Worm (Caenorhabditis elegans): ENCODE data around the gene srw-73.
A peak's percentile ranks its signal among the peaks of the same experiment; 100 is the strongest.

srw-73 gene

DNA sequence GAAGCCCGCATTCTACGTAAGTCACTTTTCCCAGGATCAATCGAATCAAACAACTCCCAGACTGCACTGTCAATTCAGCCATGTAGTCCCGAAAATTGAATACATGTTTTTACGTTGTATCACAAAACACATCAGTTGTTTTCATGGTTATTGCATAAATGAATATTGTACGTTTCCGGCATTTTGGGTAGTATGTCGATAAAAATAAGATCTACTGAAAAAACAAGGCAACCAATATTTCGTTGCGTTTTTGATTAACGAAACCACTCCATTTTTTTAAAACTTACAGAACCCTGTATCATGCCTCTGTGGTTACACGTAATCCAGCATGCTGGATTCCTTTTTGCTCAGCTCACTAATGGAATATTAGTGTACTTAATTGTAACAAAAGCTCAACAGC lies 15.2 kb downstream of the srw-73 start, which contains the start of gene str-149:
TSS of gene str-149 (plus strand) at position 301 of the 400 bp plus-strand sequence.
- TF ChIP-seq flt-1 (GFP tag; IDR thresholded peaks at IDR 0.05) (no peak), klf-2 (GFP tag; conservative IDR thresholded peaks at IDR 0.05) (no peak), ref-1 (GFP tag; conservative IDR thresholded peaks at IDR 0.05) (no peak), T22C8.4 (GFP tag; IDR thresholded peaks at IDR 0.05) (no peak), med-1 (GFP tag; optimal IDR thresholded peaks at IDR 0.05; ENCODE audit: insufficient read depth) (no peak), ztf-29 (GFP tag; IDR thresholded peaks at IDR 0.05) (no peak), tab-1 (GFP tag; IDR thresholded peaks at IDR 0.05) (no peak), ztf-23 (GFP tag; IDR thresholded peaks at IDR 0.05) (no peak), cog-1 (tag; optimal IDR thresholded peaks at IDR 0.05) (no peak)

DNA sequence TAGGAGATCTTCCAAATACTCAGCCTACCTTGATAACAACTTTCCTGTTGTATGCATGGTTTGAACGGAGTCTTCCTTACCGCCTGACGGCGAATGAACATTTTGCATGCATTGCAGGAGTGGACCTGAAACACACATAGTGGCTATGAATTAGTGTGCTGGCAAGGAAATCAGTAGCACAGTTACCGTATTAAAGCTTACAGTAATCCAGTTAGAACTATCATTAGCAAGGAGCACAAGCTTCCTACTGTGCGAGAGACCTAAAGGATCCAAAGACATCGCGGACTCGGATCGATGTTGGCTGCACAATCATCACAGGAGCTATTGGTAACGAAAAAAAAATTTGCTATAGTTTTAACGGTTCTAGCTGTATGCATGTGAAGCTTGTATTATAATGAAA lies 17.6 kb downstream of the srw-73 start, which contains the start of gene nhr-233:
TSS of gene nhr-233 (minus strand) at position 101 of the 400 bp plus-strand sequence.
- TF ChIP-seq klf-2 (GFP tag; conservative IDR thresholded peaks at IDR 0.05) (no peak), flt-1 (GFP tag; IDR thresholded peaks at IDR 0.05) (no peak)

DNA sequence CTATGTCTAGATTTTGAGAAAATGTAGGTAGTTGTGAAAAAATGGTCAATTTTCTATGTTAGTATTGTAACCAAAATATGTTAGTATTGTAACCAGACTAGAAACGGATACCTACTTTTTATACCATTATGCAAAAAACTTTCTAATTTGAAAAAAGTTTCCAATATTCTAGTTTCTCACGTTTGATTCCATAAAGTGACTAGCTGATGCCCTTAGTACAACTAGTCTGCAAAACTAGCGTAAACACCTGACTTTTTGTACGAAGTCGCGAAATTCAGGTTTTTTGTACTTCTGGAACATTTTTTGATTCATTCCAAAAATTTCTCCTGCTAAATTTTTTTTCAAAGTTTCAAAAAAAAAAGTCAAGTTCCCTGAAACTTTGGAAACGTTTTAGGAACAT lies 20.3 kb downstream of the srw-73 start:
- TF ChIP-seq flt-1 (GFP tag; IDR thresholded peaks at IDR 0.05) (no peak), tab-1 (GFP tag; IDR thresholded peaks at IDR 0.05) (no peak), cog-1 (tag; optimal IDR thresholded peaks at IDR 0.05) (no peak), ztf-23 (GFP tag; IDR thresholded peaks at IDR 0.05) (no peak), ref-1 (GFP tag; conservative IDR thresholded peaks at IDR 0.05) (no peak), T22C8.4 (GFP tag; IDR thresholded peaks at IDR 0.05) (no peak), ztf-29 (GFP tag; IDR thresholded peaks at IDR 0.05) (no peak), med-1 (GFP tag; optimal IDR thresholded peaks at IDR 0.05; ENCODE audit: insufficient read depth) (no peak), klf-2 (GFP tag; conservative IDR thresholded peaks at IDR 0.05) (no peak)

DNA sequence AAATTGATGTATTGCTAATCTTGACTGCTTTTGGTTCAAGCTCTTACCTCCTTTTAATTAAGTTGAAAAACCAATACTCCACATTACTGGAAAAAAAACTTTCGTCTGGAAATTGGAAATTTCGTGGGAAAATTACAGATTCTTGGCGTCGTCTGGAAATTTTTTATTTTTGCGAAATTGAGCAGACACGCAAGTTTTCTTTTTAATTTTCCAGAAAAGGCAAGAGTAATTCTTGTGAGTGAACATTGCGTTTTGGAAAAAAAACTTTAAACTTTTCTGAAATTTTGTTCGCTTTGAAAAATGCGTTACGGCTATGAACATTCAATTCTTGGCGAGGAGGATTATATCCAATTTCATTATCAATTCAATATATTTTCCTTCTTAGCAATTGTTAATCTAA lies 22.7 kb downstream of the srw-73 start, which contains the start of gene sru-45:
TSS of gene sru-45 (plus strand) at position 301 of the 400 bp plus-strand sequence.
- TF ChIP-seq ztf-23 (GFP tag; IDR thresholded peaks at IDR 0.05) (no peak), ztf-29 (GFP tag; IDR thresholded peaks at IDR 0.05) (no peak), ref-1 (GFP tag; conservative IDR thresholded peaks at IDR 0.05) (no peak), med-1 (GFP tag; optimal IDR thresholded peaks at IDR 0.05; ENCODE audit: insufficient read depth) (no peak), tab-1 (GFP tag; IDR thresholded peaks at IDR 0.05) (no peak), klf-2 (GFP tag; conservative IDR thresholded peaks at IDR 0.05) (no peak), flt-1 (GFP tag; IDR thresholded peaks at IDR 0.05) (no peak)

DNA sequence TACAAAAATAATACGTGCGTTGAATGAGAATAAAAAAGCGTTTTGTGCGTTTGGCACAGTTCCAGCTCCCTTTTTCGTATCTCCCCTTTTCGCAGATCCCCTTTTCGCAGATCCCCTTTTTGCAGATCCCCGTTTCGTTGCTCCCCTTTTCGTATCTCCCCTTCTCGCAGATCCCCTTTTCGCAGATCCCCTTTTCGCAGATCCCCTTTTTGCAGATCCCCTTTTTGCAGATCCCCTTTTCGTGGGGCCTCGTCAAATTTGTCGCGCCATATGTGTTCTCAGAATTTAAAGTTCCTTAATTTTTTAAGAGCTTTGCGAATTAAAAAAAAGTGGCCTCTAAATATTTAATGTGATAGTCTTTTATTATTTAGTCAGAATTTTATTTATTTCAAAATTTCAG lies 35.4 kb downstream of the srw-73 start, which contains the start of gene Y32B12B.4:
TSS of gene Y32B12B.4 (plus strand) at position 399 of the 400 bp plus-strand sequence.
- TF ChIP-seq T22C8.4 (GFP tag; IDR thresholded peaks at IDR 0.05) (peak; percentile 60; the same call in 1 of the 2 replicates), ztf-29 (GFP tag; IDR thresholded peaks at IDR 0.05) (no peak; the same call in 1 of the 2 replicates), cog-1 (tag; optimal IDR thresholded peaks at IDR 0.05) (no peak), med-1 (GFP tag; optimal IDR thresholded peaks at IDR 0.05; ENCODE audit: insufficient read depth) (no peak), klf-2 (GFP tag; conservative IDR thresholded peaks at IDR 0.05) (peak; percentile 83), ref-1 (GFP tag; conservative IDR thresholded peaks at IDR 0.05) (peak; percentile 83), ztf-23 (GFP tag; IDR thresholded peaks at IDR 0.05) (peak; percentile 86), tab-1 (GFP tag; IDR thresholded peaks at IDR 0.05) (peak; percentile 79), flt-1 (GFP tag; IDR thresholded peaks at IDR 0.05) (peak; percentile 84)

DNA sequence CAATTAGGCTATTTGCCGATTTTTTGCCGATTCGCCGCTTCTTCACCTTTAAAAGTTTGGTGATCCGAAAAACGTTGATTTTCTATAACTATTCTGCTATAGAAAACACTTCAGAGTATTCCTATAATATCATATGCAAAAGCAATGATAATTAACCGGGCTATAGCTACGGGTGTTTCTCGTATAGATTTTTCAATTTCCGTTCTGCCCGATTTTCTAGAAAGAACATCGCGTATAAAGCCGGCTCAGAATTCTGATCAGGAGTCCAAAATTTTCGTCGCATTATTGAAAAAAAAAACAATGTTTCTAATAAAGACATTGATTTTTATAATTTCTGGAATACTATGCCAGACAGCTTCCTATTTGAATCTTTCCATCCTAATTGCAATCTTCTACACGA lies 37.6 kb downstream of the srw-73 start, which contains the start of gene srbc-65:
TSS of gene srbc-65 (plus strand) at position 301 of the 400 bp plus-strand sequence.
- no peak for TF ChIP-seq ztf-23 (GFP tag; IDR thresholded peaks at IDR 0.05)
- no peak for TF ChIP-seq cog-1 (tag; optimal IDR thresholded peaks at IDR 0.05)
- TF ChIP-seq tab-1 (GFP tag; IDR thresholded peaks at IDR 0.05): no peak
- TF ChIP-seq med-1 (GFP tag; optimal IDR thresholded peaks at IDR 0.05; ENCODE audit: insufficient read depth): no peak
- TF ChIP-seq T22C8.4 (GFP tag; IDR thresholded peaks at IDR 0.05): no peak
- no peak for TF ChIP-seq ztf-29 (GFP tag; IDR thresholded peaks at IDR 0.05)
- no peak for TF ChIP-seq klf-2 (GFP tag; conservative IDR thresholded peaks at IDR 0.05)
- no peak for TF ChIP-seq ref-1 (GFP tag; conservative IDR thresholded peaks at IDR 0.05)
- no peak for TF ChIP-seq flt-1 (GFP tag; IDR thresholded peaks at IDR 0.05)

DNA sequence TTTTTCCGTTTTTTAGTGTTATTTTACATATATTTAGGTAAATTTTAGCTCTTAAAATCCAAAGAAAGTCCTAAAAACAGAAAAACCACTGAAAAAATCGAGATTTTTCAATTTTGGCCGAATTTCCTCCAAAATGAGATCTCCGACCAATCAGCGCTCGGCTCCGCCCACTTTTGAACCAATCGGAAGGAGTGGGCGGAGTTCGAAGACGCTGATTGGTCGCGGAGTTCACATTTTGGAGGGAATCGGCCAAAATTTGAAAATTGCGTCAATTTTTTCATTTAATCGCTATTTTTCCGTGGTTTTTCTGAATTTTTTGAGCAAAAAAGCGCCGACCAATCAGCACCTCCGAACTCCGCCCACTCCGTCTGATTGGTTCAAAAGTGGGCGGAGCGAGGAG lies 47.7 kb downstream of the srw-73 start:
- TF ChIP-seq cog-1 (tag; optimal IDR thresholded peaks at IDR 0.05) (no peak), T22C8.4 (GFP tag; IDR thresholded peaks at IDR 0.05) (no peak), flt-1 (GFP tag; IDR thresholded peaks at IDR 0.05) (no peak), ref-1 (GFP tag; conservative IDR thresholded peaks at IDR 0.05) (no peak), ztf-23 (GFP tag; IDR thresholded peaks at IDR 0.05) (no peak), tab-1 (GFP tag; IDR thresholded peaks at IDR 0.05) (no peak), med-1 (GFP tag; optimal IDR thresholded peaks at IDR 0.05; ENCODE audit: insufficient read depth) (no peak), klf-2 (GFP tag; conservative IDR thresholded peaks at IDR 0.05) (no peak), ztf-29 (GFP tag; IDR thresholded peaks at IDR 0.05) (no peak)

DNA sequence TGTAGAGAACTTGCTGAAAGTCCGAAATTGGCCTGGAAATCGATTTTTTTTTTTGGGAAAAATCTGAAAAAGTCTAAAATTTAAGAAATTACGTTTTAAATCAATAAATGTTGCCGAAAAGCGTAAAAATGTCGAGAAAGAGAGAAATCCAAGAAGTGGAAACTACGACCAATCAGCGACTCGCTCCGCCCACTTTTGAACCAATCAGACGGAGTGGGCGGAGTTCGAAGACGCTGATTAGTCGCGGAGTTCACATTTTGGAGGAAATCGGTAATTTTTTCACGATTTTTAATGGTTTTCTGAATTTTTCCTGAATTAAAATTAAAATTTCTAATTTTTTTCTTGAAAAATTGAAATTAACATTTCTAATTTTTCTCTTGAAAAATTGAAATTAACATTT lies 48.7 kb downstream of the srw-73 start:
- TF ChIP-seq ref-1 (GFP tag; conservative IDR thresholded peaks at IDR 0.05): no peak
- no peak for TF ChIP-seq ztf-23 (GFP tag; IDR thresholded peaks at IDR 0.05)
- TF ChIP-seq T22C8.4 (GFP tag; IDR thresholded peaks at IDR 0.05): no peak
- TF ChIP-seq tab-1 (GFP tag; IDR thresholded peaks at IDR 0.05): no peak
- TF ChIP-seq klf-2 (GFP tag; conservative IDR thresholded peaks at IDR 0.05): no peak
- TF ChIP-seq ztf-29 (GFP tag; IDR thresholded peaks at IDR 0.05): no peak

DNA sequence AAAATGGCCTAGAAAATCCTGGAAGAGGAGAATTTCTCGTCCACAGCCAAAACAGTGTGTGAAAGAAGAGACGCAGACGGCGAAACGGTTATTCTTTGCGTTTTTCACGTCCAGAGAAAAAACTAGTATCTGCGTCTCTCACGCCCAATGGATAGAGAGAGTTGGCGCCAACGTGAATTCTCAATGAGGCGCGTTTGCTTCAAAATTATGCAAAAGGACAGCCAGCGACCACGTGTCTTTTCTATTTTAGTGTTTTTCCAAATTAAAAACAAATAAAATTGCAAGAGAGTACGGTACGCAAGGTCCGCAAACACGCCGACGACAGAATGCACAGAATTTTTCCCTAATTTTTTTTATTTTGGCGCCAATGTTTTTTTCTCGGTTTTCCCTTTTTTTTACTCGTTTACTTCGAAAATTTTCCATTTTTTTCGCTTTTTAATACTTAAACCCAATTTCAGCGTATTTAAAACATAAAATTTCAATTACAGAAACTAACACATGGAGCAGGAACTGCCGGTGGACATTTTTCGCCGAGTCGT lies 50.4 kb downstream of the srw-73 start, which contains the start of gene Y32B12B.2:
TSS of gene Y32B12B.2 (plus strand) at position 489 of the 539 bp plus-strand sequence.
- TF ChIP-seq ztf-23 (GFP tag; IDR thresholded peaks at IDR 0.05) (no peak), ref-1 (GFP tag; conservative IDR thresholded peaks at IDR 0.05) (no peak), flt-1 (GFP tag; IDR thresholded peaks at IDR 0.05) (0 out of 2 replicates have a peak, but pooled peaks have one; percentile 27)

Data from whole organism, midembryonic.